Worm (Caenorhabditis elegans) whole organism, early embryonic: ENCODE measurements around the gene sec-5.

Experiments
- ama-1 ChIP-seq: fragments of 150-350 bp; optimal IDR thresholded peaks from 2 replicates; lab custom pipeline; 2014
- ceh-36 ChIP-seq: sonication (generic microtip); optimal IDR thresholded peaks from 2 replicates; lab custom pipeline; 2016; ENCODE audit warnings: missing genetic modification characterization, inconsistent platforms, missing compliant biosample characterization
- flt-1 ChIP-seq: fragments of 200-800 bp; sonication (Bioruptor generic); IDR thresholded peaks from 2 replicates; pipeline ENCODE4 v1.3.6; 2022; ENCODE audit warnings: missing genetic modification characterization, missing compliant biosample characterization
- hmbx-1 ChIP-seq: sonication (generic microtip); optimal IDR thresholded peaks from 2 replicates; lab custom pipeline; 2016; ENCODE audit warnings: mild to moderate bottlenecking, missing genetic modification characterization, missing compliant biosample characterization

DNA sequence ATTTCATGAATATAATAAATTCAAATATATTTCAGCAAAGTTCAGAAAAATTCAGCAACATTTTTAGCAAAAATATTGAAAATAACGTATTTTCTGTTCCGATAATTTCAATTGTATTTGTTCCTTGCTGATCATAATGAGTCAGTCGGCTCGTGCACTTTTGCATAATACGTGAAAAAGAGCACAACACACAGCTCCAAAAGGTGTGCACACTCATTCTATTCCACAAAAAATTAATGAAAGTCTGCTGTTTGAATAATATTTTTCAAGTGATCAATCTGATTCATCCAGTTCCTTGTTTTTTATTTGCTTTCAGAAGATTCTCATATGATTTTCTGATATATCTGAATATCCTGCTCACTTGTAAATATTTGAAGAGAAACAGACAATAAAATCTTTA lies 22.6 kb downstream of the sec-5 start:
- TF ChIP-seq ama-1 (lab: Kevin White, UChicago) (no peak), ceh-36 (no peak), hmbx-1 (tag; lab: Kevin White, UChicago) (no peak), flt-1 (GFP tag; lab: Robert Waterston, UW) (no peak)
